Worm (Caenorhabditis elegans) whole organism, L4 larva: Measurements from ENCODE around the gene Y39C12A.9.

ENCODE experiments used
- T20F7.1 ChIP-seq: fragments of 200-800 bp; sonication (Bioruptor generic); optimal IDR thresholded peaks from 2 replicates; lab custom pipeline; 2018; ENCODE audit warnings: mild to moderate bottlenecking, missing genetic modification characterization, missing compliant biosample characterization
- aha-1 ChIP-seq: fragments of 150-350 bp; peaks from one replicate; lab custom pipeline; 2014; ENCODE audit warnings: missing biosample characterization, missing genetic modification characterization
- ceh-28 ChIP-seq: fragments of 150-350 bp; optimal IDR thresholded peaks from 2 replicates; lab custom pipeline; 2014; ENCODE audit warnings: missing biosample characterization, missing genetic modification reagents, missing genetic modification characterization
- dmd-8 ChIP-seq: fragments of 200-800 bp; sonication (Bioruptor generic); IDR thresholded peaks from 2 replicates; pipeline ENCODE4 v1.3.6; 2022; ENCODE audit warnings: missing genetic modification characterization, missing compliant biosample characterization
- lim-7 ChIP-seq: fragments of 200-800 bp; sonication (Bioruptor generic); IDR thresholded peaks from 2 replicates; pipeline ENCODE4 v1.3.6; 2022; ENCODE audit warnings: missing genetic modification characterization, missing compliant biosample characterization
- lin-15B ChIP-seq: fragments of 150-350 bp; sonication (generic microtip); optimal IDR thresholded peaks from 3 replicates; lab custom pipeline; 2014; ENCODE audit warnings: missing biosample characterization, missing genetic modification characterization
- saeg-2 ChIP-seq: fragments of 200-800 bp; sonication (Bioruptor generic); IDR thresholded peaks from 2 replicates; pipeline ENCODE4 v1.3.6; 2022; ENCODE audit warnings: missing genetic modification reagents, missing genetic modification characterization, missing compliant biosample characterization
- snpc-4 ChIP-seq: fragments of 150-350 bp; optimal IDR thresholded peaks from 2 replicates; lab custom pipeline; 2014; ENCODE audit warnings: missing biosample characterization, missing genetic modification characterization
- unc-62 ChIP-seq, 3 experiments: fragments of 150-350 bp in 1 of 3; sonication (generic microtip); optimal IDR thresholded peaks in 2 of 3; peaks in 1 of 3; 1 replicate in 1 of 3; 2 replicates in 2 of 3; lab custom pipeline; 2014 to 2017; ENCODE audit warnings: missing biosample characterization in 3 of 3, missing genetic modification characterization in 3 of 3, missing genetic modification reagents in 3 of 3, missing genotype in 1 of 3
- zag-1 ChIP-seq: fragments of 150-350 bp; optimal IDR thresholded peaks from 2 replicates; lab custom pipeline; 2014; ENCODE audit warnings: missing biosample characterization, missing genetic modification characterization

DNA sequence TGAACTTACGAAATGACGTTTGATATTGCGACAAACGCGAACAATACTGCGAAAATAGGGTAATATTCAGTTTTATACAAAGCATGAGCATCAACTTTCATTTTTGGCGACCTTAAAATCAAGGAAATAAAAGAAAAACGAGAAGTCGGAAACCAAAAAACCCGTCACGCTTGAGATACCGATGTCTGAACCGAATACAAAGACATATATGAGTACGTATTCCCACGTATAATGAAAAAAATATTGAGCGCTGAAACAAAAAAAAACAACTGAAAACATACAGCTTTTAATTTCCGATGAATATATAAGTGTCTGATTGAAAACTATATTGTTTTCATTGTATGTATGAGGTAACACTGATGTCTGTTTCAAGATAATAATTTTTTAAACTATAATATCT is 29.3 kb downstream of the Y39C12A.9 start, which contains the start of gene sre-18:
- TF ChIP-seq saeg-2 (GFP tag; lab: Robert Waterston, UW), result no peak
- no peak for TF ChIP-seq lin-15B (tag; lab: Kevin White, UChicago)
- no peak for TF ChIP-seq lim-7
- TF ChIP-seq snpc-4 (tag; lab: Kevin White, UChicago), result no peak
- no peak for TF ChIP-seq aha-1
- TF ChIP-seq dmd-8 (GFP tag; lab: Robert Waterston, UW), result no peak
- no peak for TF ChIP-seq zag-1
- no peak for TF ChIP-seq unc-62 (GFP tag; optimal IDR thresholded peaks at IDR 0.05 in 1 of 2; lab: Kevin White, UChicago)
- TF ChIP-seq unc-62 (tag; optimal IDR thresholded peaks at IDR 0.05; lab: Kevin White, UChicago), result no peak
- no peak for TF ChIP-seq T20F7.1 (GFP tag; lab: Kevin White, UChicago)
- no peak for TF ChIP-seq ceh-28 (tag; lab: Kevin White, UChicago)
